Worm (Caenorhabditis elegans) whole organism, L3 larva: ENCODE results near the gene srx-16.

Experiments used
- egl-27 ChIP-seq: sonication (generic microtip); optimal IDR thresholded peaks from 4 replicates; lab custom pipeline; 2017; ENCODE audit warnings: missing biosample characterization, missing genetic modification reagents, missing genetic modification characterization
- fkh-10 ChIP-seq: sonication (generic microtip); optimal IDR thresholded peaks from 2 replicates; lab custom pipeline; 2017; ENCODE audit warnings: missing biosample characterization, missing genetic modification reagents, missing genetic modification characterization
- nhr-237 ChIP-seq: fragments of 150-350 bp; optimal IDR thresholded peaks from 2 replicates; lab custom pipeline; 2014; ENCODE audit warnings: missing biosample characterization, missing genetic modification characterization
- nhr-77 ChIP-seq: fragments of 150-350 bp; optimal IDR thresholded peaks from 2 replicates; lab custom pipeline; 2014; ENCODE audit warnings: missing biosample characterization, missing genetic modification characterization
- unc-62 ChIP-seq: fragments of 150-350 bp; sonication (generic microtip); optimal IDR thresholded peaks from 4 replicates; lab custom pipeline; 2014; ENCODE audit warnings: missing biosample characterization, missing genetic modification reagents, missing genetic modification characterization
- ztf-4 ChIP-seq: fragments of 150-350 bp; optimal IDR thresholded peaks from 2 replicates; lab custom pipeline; 2014; ENCODE audit warnings: missing biosample characterization, missing genetic modification characterization

- TF ChIP-seq ztf-4 (no peak), egl-27 (tag; lab: Kevin White, UChicago) (no peak), fkh-10 (GFP tag; lab: Kevin White, UChicago) (no peak), nhr-237 (no peak), unc-62 (GFP tag; lab: Kevin White, UChicago) (no peak), nhr-77 (tag; lab: Kevin White, UChicago) (no peak)
Observed at ce11 chrV:6953797-6954196, 22.4 kb upstream of the srx-16 start, which contains the start of gene srg-31.
